Fruit fly (Drosophila melanogaster): ENCODE results near the gene Ac13E.

The Ac13E gene

dm6 chrX:15552472-15552888 is 1.6 kb downstream of the Ac13E start (continued):
- TF ChIP-seq CG4318 (GFP tag; optimal IDR thresholded peaks at IDR 0.05) (no peak), net (GFP tag; optimal IDR thresholded peaks at IDR 0.05) (peak; percentile 40), OdsH (GFP tag; optimal IDR thresholded peaks at IDR 0.05) (peak; percentile 36), CG11762 (GFP tag; optimal IDR thresholded peaks at IDR 0.05; ENCODE audit: insufficient read depth) (peak; percentile 33), CG10669 (GFP tag; optimal IDR thresholded peaks at IDR 0.05) (peak; percentile 48), ss (GFP tag; optimal IDR thresholded peaks at IDR 0.05) (peak; percentile 16 to 67), CG8319 (GFP tag; optimal IDR thresholded peaks at IDR 0.05) (no peak), dac (GFP tag; optimal IDR thresholded peaks at IDR 0.05) (no peak), acj6 (GFP tag; optimal IDR thresholded peaks at IDR 0.05) (peak; percentile 49), Smox (GFP tag; optimal IDR thresholded peaks at IDR 0.05) (peak; percentile 50), CG1621 (tag; optimal IDR thresholded peaks at IDR 0.05) (no peak), fd59A (GFP tag; optimal IDR thresholded peaks at IDR 0.05) (peak; percentile 34), esn (GFP tag; optimal IDR thresholded peaks at IDR 0.05) (peak; percentile 50)

- TF ChIP-seq Sox102F (GFP tag; optimal IDR thresholded peaks at IDR 0.05) (peak; percentile 57), CG11762 (GFP tag; optimal IDR thresholded peaks at IDR 0.05; ENCODE audit: insufficient read depth) (peak; percentile 25), CG10669 (GFP tag; optimal IDR thresholded peaks at IDR 0.05) (peak; percentile 34), CG7368 (GFP tag; optimal IDR thresholded peaks at IDR 0.05) (peak; percentile 17), CG11902 (GFP tag; optimal IDR thresholded peaks at IDR 0.05) (peak; percentile 30), Hr39 (GFP tag; optimal IDR thresholded peaks at IDR 0.05) (peak; percentile 64), net (GFP tag; optimal IDR thresholded peaks at IDR 0.05) (peak; percentile 61), CG15336 (GFP tag; IDR thresholded peaks at IDR 0.05) (peak; percentile 77), CG8319 (GFP tag; optimal IDR thresholded peaks at IDR 0.05) (peak; percentile 50), CG16779 (tag; optimal IDR thresholded peaks at IDR 0.05) (peak; percentile 6), eg (GFP tag; IDR thresholded peaks at IDR 0.05) (peak; percentile 83), Sox14 (GFP tag; optimal IDR thresholded peaks at IDR 0.05) (peak; percentile 55), Blimp-1 (GFP tag; optimal IDR thresholded peaks at IDR 0.05) (peak; percentile 12), topi (GFP tag; optimal IDR thresholded peaks at IDR 0.05) (peak; percentile 67), CG6792 (GFP tag; optimal IDR thresholded peaks at IDR 0.05) (peak; percentile 41), CG4318 (GFP tag; optimal IDR thresholded peaks at IDR 0.05) (peak; percentile 72), CG6163 (GFP tag; IDR thresholded peaks at IDR 0.05) (peak; percentile 74), fkh (GFP tag; optimal IDR thresholded peaks at IDR 0.05) (peak; percentile 15), CG8119 (GFP tag; IDR thresholded peaks at IDR 0.05) (peak; percentile 83), Eip93F (GFP tag; optimal IDR thresholded peaks at IDR 0.05) (no peak), dsx (GFP tag; optimal IDR thresholded peaks at IDR 0.05; ENCODE audit: poor library complexity, severe bottlenecking) (peak; percentile 4), CG8632 (GFP tag; optimal IDR thresholded peaks at IDR 0.05) (peak; percentile 29), vri (GFP tag; optimal IDR thresholded peaks at IDR 0.05) (peak; percentile 14), CG31627 (GFP tag; optimal IDR thresholded peaks at IDR 0.05) (peak; percentile 72), cyc (GFP tag; optimal IDR thresholded peaks at IDR 0.05) (peak; percentile 68), ss (GFP tag; optimal IDR thresholded peaks at IDR 0.05) (no peak), lz (GFP tag; optimal IDR thresholded peaks at IDR 0.05) (peak; percentile 63), CG10631 (GFP tag; optimal IDR thresholded peaks at IDR 0.05) (peak; percentile 52), Eip78C (GFP tag) (peak; percentile 88), Smox (GFP tag; optimal IDR thresholded peaks at IDR 0.05) (peak; percentile 51), OdsH (GFP tag; optimal IDR thresholded peaks at IDR 0.05) (peak; percentile 65), Sox15 (GFP tag; optimal IDR thresholded peaks at IDR 0.05) (peak; percentile 26), CG11294 (GFP tag; IDR thresholded peaks at IDR 0.05) (peak; percentile 63; the same call in 1 of the 2 replicates), fd85E (GFP tag; optimal IDR thresholded peaks at IDR 0.05) (no peak), CG1621 (tag; optimal IDR thresholded peaks at IDR 0.05) (no peak), Gug (GFP tag; IDR thresholded peaks at IDR 0.05) (peak; percentile 74), CG3919 (GFP tag; optimal IDR thresholded peaks at IDR 0.05) (peak; percentile 55), pdm3 (GFP tag; optimal IDR thresholded peaks at IDR 0.05) (peak; percentile 59), Ets96B (tag; optimal IDR thresholded peaks at IDR 0.05) (peak; percentile 10), esn (GFP tag; optimal IDR thresholded peaks at IDR 0.05) (peak; percentile 68), CG9139 (GFP tag; optimal IDR thresholded peaks at IDR 0.05) (no peak), Hr4 (GFP tag; optimal IDR thresholded peaks at IDR 0.05) (peak; percentile 76), fd59A (GFP tag; optimal IDR thresholded peaks at IDR 0.05) (peak; percentile 4), dac (GFP tag; optimal IDR thresholded peaks at IDR 0.05) (peak; percentile 40), CG3032 (tag; optimal IDR thresholded peaks at IDR 0.05) (peak; percentile 30), CG34406 (GFP tag; optimal IDR thresholded peaks at IDR 0.05) (peak; percentile 32)
These were observed 5.0 kb downstream of the Ac13E start for dm6 chrX:15549055-15549454.

Measured in whole organism, prepupa.